Worm (Caenorhabditis elegans): ENCODE data around the gene ssp-34.

ssp-34 gene

DNA sequence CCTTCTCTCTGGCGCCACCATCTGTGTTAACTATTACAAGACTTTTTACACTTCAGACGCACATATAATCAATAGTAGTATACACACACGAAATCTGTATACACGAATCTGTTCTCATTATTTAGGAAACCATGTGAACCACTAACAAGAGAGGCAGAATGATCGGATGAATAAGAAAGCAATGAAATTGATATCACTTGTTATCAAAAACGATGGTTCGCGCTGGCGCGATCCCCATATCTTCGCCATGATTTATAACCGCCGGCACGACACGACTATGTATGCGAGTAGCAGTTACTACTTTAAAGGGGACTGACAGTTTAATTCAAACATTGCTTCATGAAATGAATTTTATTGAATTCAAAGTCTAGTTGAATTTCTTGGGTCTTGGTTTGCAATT lies 42.9 kb upstream of the ssp-34 start:
- TF ChIP-seq aha-1 (tag) (peak; percentile 60), dmd-9 (GFP tag; IDR thresholded peaks at IDR 0.05) (no peak), nhr-102 (tag; optimal IDR thresholded peaks at IDR 0.05) (no peak), hif-1 (tag; optimal IDR thresholded peaks at IDR 0.05) (no peak)

DNA sequence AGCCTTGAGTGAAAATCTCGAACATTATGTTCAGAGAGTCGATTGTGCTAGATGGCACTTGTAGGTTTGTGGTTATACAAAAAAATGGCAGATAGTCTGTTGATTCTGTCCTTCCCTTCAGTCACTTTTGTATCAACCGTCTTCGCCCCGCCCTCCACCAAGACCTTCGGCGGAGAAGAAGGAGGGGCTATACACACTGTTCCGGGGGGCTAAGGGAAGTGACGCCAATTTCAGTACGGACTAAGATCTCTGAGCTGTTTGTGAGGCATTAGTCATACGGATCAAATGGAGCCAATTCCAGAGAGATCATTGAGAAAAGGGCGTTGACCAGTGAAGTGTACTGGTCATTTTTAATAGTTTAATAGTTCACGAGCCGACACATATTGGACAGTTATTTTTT lies 42.2 kb upstream of the ssp-34 start, which contains the start of gene swt-3:
swt-3 (minus strand) TSS at position 101 of the 400 bp plus-strand sequence.
- no peak for TF ChIP-seq ctbp-1 (GFP tag; IDR thresholded peaks at IDR 0.05)
- no peak for TF ChIP-seq fkh-10 (GFP tag; optimal IDR thresholded peaks at IDR 0.05)
- TF ChIP-seq unc-62 (GFP tag; optimal IDR thresholded peaks at IDR 0.05 in 1 of 2) = peak in 1 of 2 experiments; percentile 42
- no peak for TF ChIP-seq unc-62 (tag; optimal IDR thresholded peaks at IDR 0.05)
- TF ChIP-seq aha-1 (tag) = peak; percentile 44
- TF ChIP-seq mxl-2 (GFP tag; conservative IDR thresholded peaks at IDR 0.05) = peak; percentile 64; the same call in 1 of the 2 replicates
- TF ChIP-seq nhr-41 (GFP tag; IDR thresholded peaks at IDR 0.05) = no peak

DNA sequence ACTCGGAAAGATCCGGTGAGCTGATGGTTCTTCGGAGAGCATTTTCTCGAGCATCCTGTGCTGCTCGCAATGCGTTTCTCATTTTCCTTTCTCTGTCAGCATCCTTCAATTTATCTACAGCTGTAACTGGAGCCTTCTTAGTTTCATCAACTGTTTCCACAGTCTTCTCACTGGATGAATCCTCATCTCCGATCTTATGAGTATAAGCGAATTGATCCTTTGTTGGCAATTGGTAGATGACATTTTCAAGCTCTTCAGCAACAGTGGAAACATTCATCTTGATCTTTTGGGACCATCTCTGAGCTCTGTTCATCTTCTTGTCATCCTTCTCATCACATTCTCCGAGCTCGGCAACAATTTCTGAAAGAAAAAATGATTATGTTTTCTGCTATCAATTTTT lies 40.9 kb upstream of the ssp-34 start:
- no peak for TF ChIP-seq nhr-48 (tag; optimal IDR thresholded peaks at IDR 0.05)
- TF ChIP-seq aly-2 (tag; optimal IDR thresholded peaks at IDR 0.05) = no peak
- no peak for TF ChIP-seq ceh-44 (GFP tag; IDR thresholded peaks at IDR 0.05)
- TF ChIP-seq aha-1 (tag) = peak; percentile 92
- no peak for TF ChIP-seq nhr-25 (tag; optimal IDR thresholded peaks at IDR 0.05; ENCODE audit: borderline replicate concordance, insufficient read depth)
- TF ChIP-seq daf-16 (GFP tag; optimal IDR thresholded peaks at IDR 0.05) = no peak
- TF ChIP-seq daf-16 (tag; optimal IDR thresholded peaks at IDR 0.05) = no peak
- no peak for TF ChIP-seq lin-1 (GFP tag; IDR thresholded peaks at IDR 0.05)
- TF ChIP-seq lim-7 (GFP tag; IDR thresholded peaks at IDR 0.05) = no peak

DNA sequence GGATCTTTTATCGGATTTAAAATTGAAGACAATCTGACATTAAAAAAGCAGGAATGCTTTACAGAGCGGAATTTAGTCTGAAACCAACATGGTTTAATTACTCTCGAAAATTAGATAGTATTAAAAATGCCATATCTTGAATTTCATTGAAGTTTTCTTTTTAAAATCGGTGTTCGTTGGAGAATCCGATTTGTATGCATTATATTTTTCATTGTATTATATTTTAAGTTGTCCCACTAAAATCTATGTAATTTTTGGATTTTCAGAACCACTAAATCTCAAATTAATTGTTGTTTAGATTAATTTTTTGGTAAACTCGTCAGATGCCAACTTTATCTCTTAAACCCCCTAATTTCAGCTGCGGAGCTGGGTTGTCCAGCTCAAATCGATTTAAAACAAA lies 40.2 kb upstream of the ssp-34 start:
- TF ChIP-seq dmd-9 (GFP tag; IDR thresholded peaks at IDR 0.05) (no peak), zfp-3 (GFP tag; conservative IDR thresholded peaks at IDR 0.05) (0 out of 2 replicates have a peak, but pooled peaks have one; percentile 55), mep-1 (tag; optimal IDR thresholded peaks at IDR 0.05) (peak; percentile 22), zip-11 (GFP tag; IDR thresholded peaks at IDR 0.05) (no peak), hif-1 (tag; optimal IDR thresholded peaks at IDR 0.05) (no peak), lin-13 (GFP tag; optimal IDR thresholded peaks at IDR 0.05) (no peak), nhr-25 (tag; optimal IDR thresholded peaks at IDR 0.05; ENCODE audit: borderline replicate concordance, insufficient read depth) (peak; percentile 19), nhr-42 (GFP tag; IDR thresholded peaks at IDR 0.05) (0 out of 2 replicates have a peak, but pooled peaks have one; percentile 39), Y105C5A.15 (GFP tag; IDR thresholded peaks at IDR 0.05) (no peak), hlh-11 (tag; optimal IDR thresholded peaks at IDR 0.05) (no peak), madf-9 (GFP tag; conservative IDR thresholded peaks at IDR 0.05) (0 out of 2 replicates have a peak, but pooled peaks have one; percentile 17), lim-7 (GFP tag; IDR thresholded peaks at IDR 0.05) (0 out of 2 replicates have a peak, but pooled peaks have one; percentile 28), daf-12 (tag; optimal IDR thresholded peaks at IDR 0.05) (no peak), nhr-237 (tag; optimal IDR thresholded peaks at IDR 0.05) (peak; percentile 38), nhr-77 (tag; optimal IDR thresholded peaks at IDR 0.05) (no peak), lin-38 (GFP tag; IDR thresholded peaks at IDR 0.05) (0 out of 2 replicates have a peak, but pooled peaks have one; percentile 12), ctbp-1 (GFP tag; IDR thresholded peaks at IDR 0.05) (peak; percentile 57; the same call in 1 of the 2 replicates), lsy-2 (tag; optimal IDR thresholded peaks at IDR 0.05) (peak in 1 of 2 experiments; percentile 26), pha-4 (GFP tag; IDR thresholded peaks at IDR 0.05) (no peak), pha-4 (tag; optimal IDR thresholded peaks at IDR 0.05) (no peak), skn-1 (tag; optimal IDR thresholded peaks at IDR 0.05) (no peak), nhr-76 (tag; optimal IDR thresholded peaks at IDR 0.05) (no peak), T26A8.4 (GFP tag; IDR thresholded peaks at IDR 0.05) (peak; percentile 86), arid-1 (GFP tag; conservative IDR thresholded peaks at IDR 0.05) (0 out of 2 replicates have a peak, but pooled peaks have one; percentile 29), ceh-44 (GFP tag; IDR thresholded peaks at IDR 0.05) (no peak), ztf-7 (tag; optimal IDR thresholded peaks at IDR 0.05) (no peak), T20F7.1 (GFP tag; optimal IDR thresholded peaks at IDR 0.05) (no peak), nhr-102 (tag; optimal IDR thresholded peaks at IDR 0.05) (peak; percentile 8)

All from whole organism, L4 larva.